Fruit fly (Drosophila melanogaster) whole organism, pupa: ENCODE measurements around the gene fzr.

Experiments used
- CG34367 ChIP-seq: fragments of 200-800 bp; sonication (Bioruptor generic); optimal IDR thresholded peaks from 2 replicates; lab custom pipeline; 2018; ENCODE audit warnings: missing biosample characterization, mild to moderate bottlenecking, missing genetic modification characterization
- CG9948 ChIP-seq: fragments of 200-800 bp; sonication (Bioruptor generic); optimal IDR thresholded peaks from 2 replicates; lab custom pipeline; 2018; ENCODE audit warnings: missing biosample characterization, mild to moderate bottlenecking, missing genetic modification characterization, moderate library complexity
- EcR ChIP-seq: fragments of 200-800 bp; sonication (Bioruptor generic); optimal IDR thresholded peaks from 3 replicates; lab custom pipeline; 2019; ENCODE audit warnings: missing biosample characterization, missing genetic modification characterization, mild to moderate bottlenecking, moderate library complexity, missing genetic modification reagents
- rn ChIP-seq: fragments of 200-800 bp; sonication (Bioruptor generic); IDR thresholded peaks from 2 replicates; pipeline ENCODE4 v1.3.6; 2022; ENCODE audit warnings: missing biosample characterization, missing genetic modification characterization

- TF ChIP-seq rn (GFP tag; lab: Robert Waterston, UW) (no peak), EcR (no peak), CG34367 (tag; lab: Kevin White, UChicago) (no peak), CG9948 (no peak)
Observed at dm6 chrX:4627160-4627559, 52.2 kb downstream of the fzr start.
